Worm (Caenorhabditis elegans): ENCODE data around the gene rps-2.

- TF ChIP-seq flt-1 (GFP tag; IDR thresholded peaks at IDR 0.05) (no peak), ama-1 (optimal IDR thresholded peaks at IDR 0.05) (no peak), hmbx-1 (tag; optimal IDR thresholded peaks at IDR 0.05) (no peak), pes-1 (GFP tag; IDR thresholded peaks at IDR 0.05) (no peak), tbx-11 (GFP tag; IDR thresholded peaks at IDR 0.05) (no peak), ceh-36 (tag; optimal IDR thresholded peaks at IDR 0.05) (no peak)
Measured at ce11 chrIV:7881166-7881565, 45.0 kb downstream of the rps-2 start.

Data from whole organism, early embryonic.